Worm (Caenorhabditis elegans) whole organism, early embryonic: ENCODE measurements around the gene sri-26.
"Not testable (repeated sequence)": the region's sequence is repeated elsewhere in the genome, so short reads cannot be mapped to it uniquely, and the experiment has no call there.

ENCODE experiments used
- B0310.2 ChIP-seq: sonication (generic microtip); optimal IDR thresholded peaks from 2 replicates; lab custom pipeline; 2016; ENCODE audit warnings: mild to moderate bottlenecking, missing genetic modification characterization, missing compliant biosample characterization
- F13C5.2 ChIP-seq: sonication (generic microtip); optimal IDR thresholded peaks from 2 replicates; lab custom pipeline; 2017; ENCODE audit warnings: mild to moderate bottlenecking, missing genetic modification characterization, inconsistent platforms, missing compliant biosample characterization
- aly-1 ChIP-seq: sonication (generic microtip); optimal IDR thresholded peaks from 2 replicates; lab custom pipeline; 2016; ENCODE audit warnings: missing genetic modification characterization, missing compliant biosample characterization
- ama-1 ChIP-seq: fragments of 150-350 bp; optimal IDR thresholded peaks from 2 replicates; lab custom pipeline; 2014
- ceh-13 ChIP-seq: fragments of 200-800 bp; sonication (Bioruptor generic); optimal IDR thresholded peaks from 2 replicates; lab custom pipeline; 2018; ENCODE audit warnings: mild to moderate bottlenecking, missing genetic modification characterization, missing compliant biosample characterization
- ceh-36 ChIP-seq: sonication (generic microtip); optimal IDR thresholded peaks from 2 replicates; lab custom pipeline; 2016; ENCODE audit warnings: missing genetic modification characterization, inconsistent platforms, missing compliant biosample characterization
- ets-7 ChIP-seq: sonication (generic microtip); optimal IDR thresholded peaks from 2 replicates; lab custom pipeline; 2016; ENCODE audit warnings: missing genotype, missing genetic modification characterization, missing compliant biosample characterization
- flt-1 ChIP-seq: fragments of 200-800 bp; sonication (Bioruptor generic); IDR thresholded peaks from 2 replicates; pipeline ENCODE4 v1.3.6; 2022; ENCODE audit warnings: missing genetic modification characterization, missing compliant biosample characterization
- hmbx-1 ChIP-seq: sonication (generic microtip); optimal IDR thresholded peaks from 2 replicates; lab custom pipeline; 2016; ENCODE audit warnings: mild to moderate bottlenecking, missing genetic modification characterization, missing compliant biosample characterization
- hmg-4 ChIP-seq: fragments of 200-800 bp; sonication (Bioruptor generic); optimal IDR thresholded peaks from 2 replicates; lab custom pipeline; 2018; ENCODE audit warnings: mild to moderate bottlenecking, missing genetic modification characterization, missing compliant biosample characterization
- hnd-1 ChIP-seq: sonication (generic microtip); optimal IDR thresholded peaks from 2 replicates; lab custom pipeline; 2016; ENCODE audit warnings: missing genetic modification characterization, missing compliant biosample characterization
- pes-1 ChIP-seq: fragments of 200-800 bp; sonication (Bioruptor generic); IDR thresholded peaks from 2 replicates; pipeline ENCODE4 v1.3.6; 2022; ENCODE audit warnings: missing genetic modification reagents, missing genetic modification characterization, missing compliant biosample characterization
- scrt-1 ChIP-seq: fragments of 200-800 bp; sonication (Bioruptor generic); IDR thresholded peaks from 2 replicates; pipeline ENCODE4 v1.3.6; 2022; ENCODE audit warnings: missing genetic modification characterization, missing compliant biosample characterization
- sea-1 ChIP-seq: fragments of 200-800 bp; sonication (Bioruptor generic); conservative IDR thresholded peaks from 2 replicates; pipeline ENCODE4 v1.3.6; 2022; ENCODE audit warnings: missing genetic modification characterization, missing compliant biosample characterization
- tbx-11 ChIP-seq: fragments of 200-800 bp; sonication (Bioruptor generic); IDR thresholded peaks from 2 replicates; pipeline ENCODE4 v1.3.6; 2022; ENCODE audit warnings: missing genetic modification characterization, missing compliant biosample characterization
- tbx-37 ChIP-seq: fragments of 200-800 bp; sonication (Bioruptor generic); conservative IDR thresholded peaks from 2 replicates; pipeline ENCODE4 v1.3.6; 2022; ENCODE audit warnings: missing genetic modification reagents, missing genetic modification characterization, missing compliant biosample characterization
- tra-4 ChIP-seq: sonication (generic microtip); optimal IDR thresholded peaks from 2 replicates; lab custom pipeline; 2017; ENCODE audit warnings: missing genetic modification characterization, missing compliant biosample characterization

sri-26 gene

DNA sequence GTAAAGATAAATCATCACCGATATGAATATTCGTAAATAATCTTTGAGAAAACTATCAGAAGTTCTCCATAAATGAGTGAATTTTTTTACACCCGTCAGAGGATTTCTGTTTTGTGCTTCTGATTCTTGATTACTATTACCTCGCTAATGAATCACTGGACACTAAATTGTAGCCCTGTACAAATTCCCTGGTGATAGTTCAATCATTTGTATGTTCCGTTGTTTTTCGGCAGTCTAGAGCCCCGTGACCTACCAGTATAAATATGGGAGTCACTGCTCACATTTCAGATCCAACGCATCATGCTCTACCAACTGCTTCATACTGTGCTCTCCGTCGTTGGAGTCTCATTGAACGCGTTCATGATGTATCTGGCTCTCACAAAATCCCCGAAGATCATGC is 35.0 kb downstream of the sri-26 start, which contains the start of gene srd-28:
Gene srd-28, plus strand, starts transcription at position 301 of the 400 bp plus-strand sequence.
- TF ChIP-seq ceh-13 (GFP tag; lab: Kevin White, UChicago); hmg-4 (GFP tag; lab: Kevin White, UChicago); sea-1: not testable (repeated sequence)

DNA sequence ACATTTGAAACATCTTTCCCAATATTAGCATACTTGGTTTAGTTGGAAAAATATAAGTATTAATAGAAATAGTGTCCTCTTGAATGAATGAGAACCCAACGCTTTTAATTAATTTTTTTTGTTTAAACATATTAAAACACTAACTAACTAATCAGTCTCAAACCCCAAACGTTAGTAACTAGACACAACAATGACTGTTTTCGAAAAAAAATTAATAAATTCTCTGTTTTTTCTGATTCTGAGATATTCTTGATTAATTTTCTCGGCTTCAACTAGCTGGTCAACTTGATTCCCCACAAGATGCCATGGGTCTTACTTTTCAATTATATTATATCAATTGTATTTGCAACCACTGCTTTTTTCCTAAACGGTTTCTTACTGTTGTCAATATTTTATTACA is 36.8 kb downstream of the sri-26 start, which contains the start of gene srbc-76:
Gene srbc-76, plus strand, starts transcription at position 301 of the 400 bp plus-strand sequence.
- TF ChIP-seq ceh-13 (GFP tag; lab: Kevin White, UChicago), result no peak
- no peak for TF ChIP-seq hmg-4 (GFP tag; lab: Kevin White, UChicago)
- no peak for TF ChIP-seq pes-1 (GFP tag; lab: Robert Waterston, UW)
- no peak for TF ChIP-seq tra-4 (tag; lab: Kevin White, UChicago)
- TF ChIP-seq ets-7 (tag; lab: Kevin White, UChicago), result no peak
- TF ChIP-seq sea-1, result no peak

DNA sequence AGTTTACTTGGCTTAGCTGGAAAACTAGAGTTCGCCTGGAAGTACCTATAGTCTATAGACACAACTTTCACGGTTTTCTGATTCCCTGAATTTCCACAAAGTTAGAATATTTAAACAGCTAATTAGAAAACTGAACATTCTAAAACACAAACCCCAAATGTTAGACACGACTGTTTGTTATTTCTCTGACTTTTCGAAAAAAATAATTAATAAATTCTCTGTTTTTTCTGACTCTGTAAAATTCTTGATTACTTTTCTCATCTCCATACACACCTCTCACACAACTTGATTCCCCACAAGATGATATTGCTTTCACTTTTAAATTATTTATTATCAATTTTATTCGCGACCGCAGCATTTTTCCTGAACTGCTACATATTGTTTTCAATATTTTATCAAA is 38.3 kb downstream of the sri-26 start, which contains the start of gene srbc-75:
Gene srbc-75, plus strand, starts transcription at position 301 of the 400 bp plus-strand sequence.
- TF ChIP-seq hmbx-1 (tag; lab: Kevin White, UChicago) (no peak), flt-1 (GFP tag; lab: Robert Waterston, UW) (no peak), ceh-36 (tag; lab: Kevin White, UChicago) (no peak), pes-1 (GFP tag; lab: Robert Waterston, UW) (no peak), aly-1 (tag; lab: Kevin White, UChicago) (no peak), F13C5.2 (tag; lab: Kevin White, UChicago) (no peak), scrt-1 (GFP tag; lab: Robert Waterston, UW) (no peak), tbx-11 (GFP tag; lab: Robert Waterston, UW) (no peak), tbx-37 (no peak), sea-1 (no peak), ets-7 (tag; lab: Kevin White, UChicago) (no peak), B0310.2 (no peak), hnd-1 (tag; lab: Kevin White, UChicago) (no peak), ceh-13 (GFP tag; lab: Kevin White, UChicago) (no peak), ama-1 (no peak), hmg-4 (GFP tag; lab: Kevin White, UChicago) (no peak), tra-4 (tag; lab: Kevin White, UChicago) (no peak)

DNA sequence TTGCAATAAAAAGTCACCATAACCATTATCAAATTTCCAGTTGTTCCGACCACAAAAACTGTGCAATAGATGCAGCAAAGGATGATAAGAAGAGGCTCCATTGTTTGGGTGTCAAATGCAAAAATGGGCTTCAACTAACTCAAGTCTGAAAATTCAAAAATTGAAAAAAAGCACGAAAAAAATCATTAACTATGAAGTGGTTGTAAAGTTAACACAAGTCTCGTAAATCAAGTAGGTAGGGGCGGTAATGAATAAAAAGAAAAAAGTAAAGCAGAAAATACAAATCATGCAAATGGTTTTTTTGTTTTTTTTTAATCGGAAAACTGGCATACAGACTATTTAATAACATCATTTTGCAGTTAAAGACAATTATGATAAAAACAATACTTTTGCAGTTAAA is 41.4 kb downstream of the sri-26 start, which contains the start of gene srsx-39:
Gene srsx-39, minus strand, starts transcription at position 101 of the 400 bp plus-strand sequence.
- not testable (repeated sequence) for TF ChIP-seq sea-1; tbx-11 (GFP tag; lab: Robert Waterston, UW); hnd-1 (tag; lab: Kevin White, UChicago)

DNA sequence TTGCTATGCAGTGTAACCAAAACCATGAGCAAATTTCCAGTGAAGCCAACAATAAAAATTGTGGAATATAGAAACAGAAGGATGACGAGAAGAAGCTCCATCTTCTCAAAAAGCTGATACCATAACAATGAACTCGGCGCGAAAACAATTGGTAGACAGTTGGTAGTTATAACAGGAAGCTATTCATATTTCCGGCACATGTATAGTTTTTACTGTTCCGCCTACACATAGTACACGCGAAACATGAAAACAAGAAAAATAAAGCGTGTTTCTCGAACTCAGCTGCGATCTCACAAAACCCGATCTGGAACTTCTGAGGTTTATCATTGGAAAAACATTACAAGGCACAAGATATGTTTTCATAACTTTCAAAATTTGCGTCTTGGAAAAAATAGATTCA is 43.8 kb downstream of the sri-26 start, which contains the start of gene srsx-37:
Gene srsx-37, minus strand, starts transcription at position 101 of the 400 bp plus-strand sequence.
- TF ChIP-seq sea-1 (no peak), B0310.2 (no peak), hmbx-1 (tag; lab: Kevin White, UChicago) (no peak), flt-1 (GFP tag; lab: Robert Waterston, UW) (no peak)

DNA sequence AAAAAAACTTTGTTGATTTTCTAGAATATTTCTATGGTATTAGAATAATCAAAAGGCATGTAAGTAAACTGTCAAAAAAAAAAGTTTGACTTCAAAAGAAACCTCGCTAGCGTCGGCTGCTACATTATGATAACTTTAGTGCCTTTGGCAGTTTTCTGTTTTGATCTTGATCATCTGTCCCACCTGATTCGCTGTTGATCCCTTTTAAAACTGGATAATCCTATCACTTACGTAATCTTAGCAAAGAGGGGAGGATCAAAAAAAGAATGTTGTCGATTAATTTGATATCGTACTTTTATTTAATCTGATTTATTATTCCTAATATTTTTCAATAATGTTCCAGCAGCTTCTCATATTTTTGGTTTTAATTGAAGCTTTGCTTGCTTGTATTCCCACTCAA is 44.6 kb downstream of the sri-26 start, which contains the start of gene M01B2.8:
Gene M01B2.8, plus strand, starts transcription at position 301 of the 400 bp plus-strand sequence.
- TF ChIP-seq aly-1 (tag; lab: Kevin White, UChicago) (no peak), hmg-4 (GFP tag; lab: Kevin White, UChicago) (no peak), scrt-1 (GFP tag; lab: Robert Waterston, UW) (no peak), hmbx-1 (tag; lab: Kevin White, UChicago) (no peak), hnd-1 (tag; lab: Kevin White, UChicago) (no peak), B0310.2 (no peak), ets-7 (tag; lab: Kevin White, UChicago) (no peak), pes-1 (GFP tag; lab: Robert Waterston, UW) (no peak), ceh-13 (GFP tag; lab: Kevin White, UChicago) (no peak), sea-1 (no peak), tbx-37 (no peak), ama-1 (no peak), tbx-11 (GFP tag; lab: Robert Waterston, UW) (no peak), flt-1 (GFP tag; lab: Robert Waterston, UW) (no peak), F13C5.2 (tag; lab: Kevin White, UChicago) (no peak), tra-4 (tag; lab: Kevin White, UChicago) (no peak)

DNA sequence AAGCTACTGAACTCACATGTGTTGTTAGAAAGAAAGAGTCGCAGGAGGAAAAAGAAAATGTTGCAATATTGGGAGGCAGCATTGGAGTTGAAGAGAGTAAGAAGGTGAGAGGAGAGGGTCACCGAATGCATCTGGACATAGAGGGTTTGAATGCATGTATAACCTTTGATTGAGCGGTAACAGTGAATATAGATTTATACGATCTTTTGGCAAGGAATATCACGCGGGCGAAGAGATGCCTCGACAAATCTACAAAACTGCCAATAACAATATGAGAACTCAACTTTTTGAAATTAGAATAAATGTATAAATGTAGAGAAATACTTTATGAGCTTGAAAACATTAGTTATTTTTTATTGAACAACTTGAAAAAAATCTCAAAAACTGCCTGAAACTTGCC is 47.1 kb downstream of the sri-26 start, which contains the start of gene M01B2.10:
Gene M01B2.10, minus strand, starts transcription at position 101 of the 400 bp plus-strand sequence.
- TF ChIP-seq hnd-1 (tag; lab: Kevin White, UChicago); B0310.2; tra-4 (tag; lab: Kevin White, UChicago): not testable (repeated sequence)

DNA sequence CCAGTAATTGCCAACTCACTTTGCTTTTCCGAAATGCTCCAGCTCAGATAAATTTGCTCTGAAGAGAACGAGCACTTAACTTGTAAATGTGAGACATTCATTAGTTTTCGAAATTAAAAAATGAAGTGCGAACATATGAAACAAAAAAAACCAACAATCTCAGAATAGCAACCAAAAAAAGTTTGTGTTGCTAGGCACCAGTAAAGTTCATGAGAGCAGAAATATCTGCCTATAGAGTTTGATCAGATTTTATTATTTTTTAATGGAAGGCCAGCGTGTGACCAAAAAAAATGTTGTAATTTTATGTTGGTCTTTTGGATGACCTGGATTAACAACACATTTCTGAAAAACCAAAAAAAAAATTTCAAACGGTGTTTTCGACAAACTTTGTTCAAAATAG is 48.9 kb downstream of the sri-26 start, which contains the start of gene M01B2.12:
Gene M01B2.12, minus strand, starts transcription at position 101 of the 400 bp plus-strand sequence.
- TF ChIP-seq tbx-37, result no peak
- TF ChIP-seq F13C5.2 (tag; lab: Kevin White, UChicago), result no peak
- no peak for TF ChIP-seq tra-4 (tag; lab: Kevin White, UChicago)
- no peak for TF ChIP-seq sea-1
- no peak for TF ChIP-seq pes-1 (GFP tag; lab: Robert Waterston, UW)
- no peak for TF ChIP-seq tbx-11 (GFP tag; lab: Robert Waterston, UW)
- no peak for TF ChIP-seq flt-1 (GFP tag; lab: Robert Waterston, UW)
